Worm (Caenorhabditis elegans) whole organism, mixed stage, embryonic: ENCODE measurements around the gene M117.4.

Experiments used
- ceh-83 ChIP-seq: fragments of 200-800 bp; sonication (Bioruptor generic); optimal IDR thresholded peaks from 2 replicates; lab custom pipeline; 2018; ENCODE audit warnings: mild to moderate bottlenecking, missing genetic modification characterization, missing compliant biosample characterization
- elt-1 ChIP-seq: sonication (generic microtip); optimal IDR thresholded peaks from 2 replicates; lab custom pipeline; 2017; ENCODE audit warnings: missing genetic modification characterization, mild to moderate bottlenecking, missing compliant biosample characterization, antibody characterized with exemption, moderate library complexity, borderline replicate concordance; ENCODE audit not compliant: insufficient read depth
- elt-3 ChIP-seq: fragments of 150-350 bp; optimal IDR thresholded peaks from 2 replicates; lab custom pipeline; 2014; ENCODE audit warnings: missing biosample characterization, missing genetic modification characterization
- lin-13 ChIP-seq: fragments of 150-350 bp; optimal IDR thresholded peaks from 2 replicates; lab custom pipeline; 2014; ENCODE audit warnings: missing biosample characterization, missing genetic modification characterization
- mep-1 ChIP-seq: fragments of 150-350 bp; optimal IDR thresholded peaks from 2 replicates; lab custom pipeline; 2017; ENCODE audit warnings: missing biosample characterization, missing genetic modification reagents, missing genetic modification characterization, inconsistent platforms
- nhr-12 ChIP-seq: fragments of 150-350 bp; optimal IDR thresholded peaks from 2 replicates; lab custom pipeline; 2014; ENCODE audit warnings: missing biosample characterization, missing genetic modification characterization
- nhr-28 ChIP-seq: fragments of 150-350 bp; optimal IDR thresholded peaks from 2 replicates; lab custom pipeline; 2014; ENCODE audit warnings: missing biosample characterization, missing genetic modification characterization
- snpc-4 ChIP-seq: fragments of 150-350 bp; optimal IDR thresholded peaks from 2 replicates; lab custom pipeline; 2014; ENCODE audit warnings: missing biosample characterization, missing genetic modification characterization
- unc-39 ChIP-seq: fragments of 150-350 bp; optimal IDR thresholded peaks from 2 replicates; lab custom pipeline; 2014; ENCODE audit warnings: missing biosample characterization, missing genetic modification characterization
- unc-62 ChIP-seq: fragments of 150-350 bp; optimal IDR thresholded peaks from 2 replicates; lab custom pipeline; 2014; ENCODE audit warnings: missing biosample characterization, missing genetic modification reagents, missing genetic modification characterization

- TF ChIP-seq elt-3 (no peak), nhr-28 (no peak), unc-62 (no peak), nhr-12 (tag; lab: Kevin White, UChicago) (no peak), mep-1 (tag; lab: Kevin White, UChicago) (no peak), elt-1 (tag; lab: Kevin White, UChicago) (no peak), lin-13 (no peak), unc-39 (no peak), snpc-4 (tag; lab: Kevin White, UChicago) (no peak), ceh-83 (no peak)
Observed at ce11 chrIV:11782846-11783245, 50.5 kb downstream of the M117.4 start.
